Fruit fly (Drosophila melanogaster): Measurements from ENCODE around the gene CG15741.

The CG15741 gene

DNA sequence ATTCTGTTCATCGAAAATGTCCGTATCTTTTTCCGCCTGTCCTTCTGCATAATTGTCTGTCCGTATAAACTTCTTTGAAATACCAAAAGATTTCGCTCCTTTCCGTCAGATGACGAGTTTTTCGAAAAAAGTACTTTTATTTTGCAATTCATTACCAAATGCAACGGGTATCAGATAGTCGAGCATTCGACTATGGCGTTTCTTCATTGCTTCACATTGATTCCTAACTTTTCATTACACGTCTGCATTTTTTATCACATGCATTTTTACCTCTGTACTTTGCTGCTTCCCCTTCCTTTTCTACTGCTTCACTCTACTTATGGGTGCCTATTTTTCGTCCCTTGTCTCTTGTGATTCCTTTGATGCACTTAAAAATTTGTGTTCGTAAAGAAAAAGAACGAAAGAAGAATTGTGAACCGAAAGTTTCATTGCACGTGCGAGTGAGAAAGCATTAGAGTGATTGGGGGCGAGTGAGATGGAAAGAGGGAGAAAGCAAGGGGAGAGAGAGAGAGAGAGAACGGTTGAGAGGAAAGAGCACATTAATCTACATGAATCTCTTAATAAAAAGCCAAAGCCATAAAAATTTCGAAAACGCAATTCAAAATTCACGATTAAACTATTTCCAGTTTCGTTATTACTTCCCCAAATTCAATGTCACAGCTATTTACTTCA lies 9.4 kb downstream of the CG15741 start:
- TF ChIP-seq EcR (GFP tag; optimal IDR thresholded peaks at IDR 0.05) (no peak), CG8478 (optimal IDR thresholded peaks at IDR 0.05) (no peak), Dll (optimal IDR thresholded peaks at IDR 0.05) (no peak), psq (optimal IDR thresholded peaks at IDR 0.05) (no peak), pan (optimal IDR thresholded peaks at IDR 0.05) (no peak), usp (GFP tag; optimal IDR thresholded peaks at IDR 0.05) (no peak)

DNA sequence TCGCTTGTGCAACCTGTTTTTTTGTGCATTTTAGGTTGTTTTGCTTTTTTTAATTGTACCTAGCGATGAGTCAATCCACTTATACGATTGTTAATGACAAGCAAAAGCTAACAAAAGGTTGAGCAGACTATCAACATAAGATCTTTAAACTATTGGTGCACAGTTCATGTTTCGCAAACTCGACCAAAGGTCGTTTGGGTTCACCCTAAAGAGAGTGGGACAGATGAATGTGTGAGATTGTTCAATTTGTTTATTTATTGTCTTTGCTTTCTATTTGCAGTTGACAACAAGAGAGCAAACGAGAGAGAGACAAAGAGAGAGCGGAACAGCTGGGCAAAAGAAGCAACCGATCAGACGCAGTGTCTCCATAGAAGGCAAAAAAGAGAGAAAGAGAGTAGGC lies 14.8 kb downstream of the CG15741 start:
- no peak for TF ChIP-seq psq (optimal IDR thresholded peaks at IDR 0.05)
- TF ChIP-seq EcR (GFP tag; optimal IDR thresholded peaks at IDR 0.05) = no peak
- no peak for TF ChIP-seq CG8478 (optimal IDR thresholded peaks at IDR 0.05)

DNA sequence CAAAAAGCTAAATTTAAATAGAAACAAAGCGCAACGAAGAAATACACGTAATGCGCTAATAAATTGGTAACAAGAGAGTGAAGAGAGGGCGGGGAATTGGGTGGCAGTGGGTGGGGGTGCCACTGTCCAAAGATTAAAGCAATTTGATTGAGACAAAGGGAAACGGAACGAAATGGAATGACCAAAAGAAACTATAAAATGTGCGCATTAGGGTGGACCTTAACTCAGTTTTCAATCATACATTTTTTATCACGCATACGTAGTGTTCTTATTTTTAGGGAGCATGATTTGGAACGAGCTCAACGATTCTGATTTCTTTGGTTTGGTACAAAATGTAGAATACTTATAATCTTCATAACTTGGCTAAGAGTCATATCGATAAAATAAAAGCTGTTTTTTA lies 15.9 kb downstream of the CG15741 start:
- TF ChIP-seq Dll (optimal IDR thresholded peaks at IDR 0.05) (no peak), EcR (GFP tag; optimal IDR thresholded peaks at IDR 0.05) (no peak), CG8478 (optimal IDR thresholded peaks at IDR 0.05) (no peak), pan (optimal IDR thresholded peaks at IDR 0.05) (no peak), usp (GFP tag; optimal IDR thresholded peaks at IDR 0.05) (no peak), psq (optimal IDR thresholded peaks at IDR 0.05) (no peak)

DNA sequence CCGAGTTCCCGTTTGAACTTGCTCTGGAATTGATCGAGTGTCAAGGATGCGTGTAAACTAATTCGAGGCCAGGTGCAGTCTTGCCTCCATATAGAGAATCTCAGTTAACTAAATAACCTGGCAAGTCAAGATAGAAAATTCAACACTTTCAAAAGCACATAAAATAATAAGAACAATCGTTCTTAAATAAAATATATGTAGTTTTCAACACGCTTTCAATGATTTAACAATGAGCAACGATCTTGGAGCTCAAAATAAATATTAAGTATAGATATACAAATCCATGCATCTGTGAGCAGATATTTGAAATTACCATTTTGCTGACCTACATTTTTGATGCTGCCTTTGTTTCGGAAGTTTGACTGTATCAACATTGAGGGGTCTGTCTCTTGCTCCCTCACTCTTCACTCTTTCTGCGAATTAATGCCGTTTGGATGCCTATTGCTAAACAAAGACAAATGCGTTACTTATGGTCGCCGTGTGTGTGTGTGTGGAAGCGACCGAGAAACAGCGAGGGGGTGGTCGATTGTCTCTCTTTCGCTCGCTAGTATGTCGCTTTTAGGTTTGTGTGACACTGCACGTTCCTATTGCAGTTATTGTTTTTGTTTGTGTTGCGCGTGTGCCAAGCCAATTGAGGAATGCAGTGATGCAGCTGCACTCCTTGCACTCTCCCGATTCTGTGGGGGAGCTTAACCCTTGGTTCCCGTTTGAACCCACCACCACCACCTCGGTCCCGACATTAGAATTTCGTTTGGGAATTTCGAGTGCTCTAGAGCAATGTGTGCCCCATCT lies 17.3 kb downstream of the CG15741 start:
- TF ChIP-seq pan (optimal IDR thresholded peaks at IDR 0.05) = no peak
- no peak for TF ChIP-seq psq (optimal IDR thresholded peaks at IDR 0.05)
- no peak for TF ChIP-seq usp (GFP tag; optimal IDR thresholded peaks at IDR 0.05)
- TF ChIP-seq EcR (GFP tag; optimal IDR thresholded peaks at IDR 0.05) = no peak

DNA sequence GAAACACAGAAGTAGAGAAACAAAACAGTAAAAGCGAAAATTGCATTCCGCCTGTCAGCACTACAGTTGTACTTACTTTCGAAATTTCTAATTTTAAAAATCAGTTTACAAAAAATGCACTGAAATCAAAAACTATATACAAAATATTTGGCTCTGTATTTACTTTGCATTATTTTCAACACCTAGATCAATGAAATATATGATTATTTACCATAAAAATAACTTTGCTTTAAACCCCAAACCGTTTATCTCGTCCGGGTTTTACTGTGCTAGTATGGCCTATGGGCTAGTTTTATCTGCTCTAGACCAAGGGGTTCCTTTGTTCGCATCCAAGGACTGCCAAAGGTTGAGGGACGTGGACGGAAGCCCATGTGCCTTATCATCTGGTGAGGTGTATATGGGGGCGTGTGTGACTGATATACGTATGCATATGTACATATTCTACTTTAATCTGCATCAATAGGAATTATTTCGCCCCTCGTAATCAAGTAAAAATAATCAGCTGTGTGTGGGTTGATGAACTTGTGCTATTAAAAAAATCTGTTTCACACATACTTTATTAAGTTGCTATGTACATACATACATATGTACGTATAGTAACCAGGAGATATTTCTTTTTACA lies 18.5 kb downstream of the CG15741 start:
- TF ChIP-seq usp (GFP tag; optimal IDR thresholded peaks at IDR 0.05) = no peak
- no peak for TF ChIP-seq pan (optimal IDR thresholded peaks at IDR 0.05)
- TF ChIP-seq psq (optimal IDR thresholded peaks at IDR 0.05) = no peak
- TF ChIP-seq EcR (GFP tag; optimal IDR thresholded peaks at IDR 0.05) = no peak
- TF ChIP-seq CG8478 (optimal IDR thresholded peaks at IDR 0.05) = no peak
- no peak for TF ChIP-seq Dll (optimal IDR thresholded peaks at IDR 0.05)

DNA sequence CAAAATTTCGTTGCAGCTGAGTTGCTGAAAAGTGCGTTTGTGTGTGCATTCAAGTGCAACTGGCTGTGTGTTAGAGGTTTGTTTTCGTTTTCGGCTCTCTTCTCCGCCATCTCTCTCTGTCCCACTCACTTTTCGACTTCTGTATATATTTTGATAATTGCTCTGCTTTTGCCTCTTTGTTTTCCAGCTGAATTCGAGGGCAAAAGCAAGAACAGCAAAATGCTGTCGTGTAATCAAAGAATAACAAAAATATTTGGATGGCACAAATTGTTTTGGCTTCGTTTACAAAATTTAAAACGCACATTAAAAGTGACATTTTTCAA lies 19.1 kb downstream of the CG15741 start:
- TF ChIP-seq Dll (optimal IDR thresholded peaks at IDR 0.05) = peak; percentile 9
- TF ChIP-seq EcR (GFP tag; optimal IDR thresholded peaks at IDR 0.05) = no peak

DNA sequence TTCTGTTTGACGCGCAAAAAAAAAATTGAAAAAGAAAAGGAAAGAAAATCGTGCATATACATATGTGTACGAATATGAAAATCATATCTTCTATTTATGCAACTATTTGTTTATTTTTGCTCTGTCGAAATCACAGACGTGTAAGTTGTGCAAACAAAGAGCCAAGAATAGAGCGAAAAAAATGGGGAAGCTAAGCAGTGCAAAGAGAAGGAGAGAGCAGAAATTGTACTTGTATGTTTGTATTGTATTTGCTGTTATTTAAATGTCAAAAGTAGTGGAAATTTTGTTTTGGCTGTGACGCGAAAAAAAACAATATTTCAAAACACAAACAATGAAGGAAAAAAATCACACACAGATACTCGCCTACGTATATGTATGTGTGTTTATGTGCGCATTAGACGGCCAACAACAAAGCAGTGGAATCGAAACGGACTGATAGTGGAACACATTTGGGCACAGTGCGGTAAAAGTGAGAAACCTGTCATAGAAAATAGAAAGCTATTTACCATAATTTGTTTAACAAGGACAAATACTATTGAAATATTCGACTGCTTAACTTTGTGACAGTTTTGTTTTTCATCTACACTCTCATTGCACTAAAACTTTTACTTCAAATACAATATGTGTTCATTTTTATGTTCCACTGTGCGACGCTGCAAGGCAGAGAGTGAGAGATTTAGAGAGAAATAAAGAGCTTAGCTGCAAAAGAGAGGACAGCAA lies 19.6 kb downstream of the CG15741 start:
- TF ChIP-seq Dll (optimal IDR thresholded peaks at IDR 0.05) (no peak), pan (optimal IDR thresholded peaks at IDR 0.05) (no peak), CG8478 (optimal IDR thresholded peaks at IDR 0.05) (no peak), usp (GFP tag; optimal IDR thresholded peaks at IDR 0.05) (no peak), EcR (GFP tag; optimal IDR thresholded peaks at IDR 0.05) (no peak), psq (optimal IDR thresholded peaks at IDR 0.05) (no peak)

DNA sequence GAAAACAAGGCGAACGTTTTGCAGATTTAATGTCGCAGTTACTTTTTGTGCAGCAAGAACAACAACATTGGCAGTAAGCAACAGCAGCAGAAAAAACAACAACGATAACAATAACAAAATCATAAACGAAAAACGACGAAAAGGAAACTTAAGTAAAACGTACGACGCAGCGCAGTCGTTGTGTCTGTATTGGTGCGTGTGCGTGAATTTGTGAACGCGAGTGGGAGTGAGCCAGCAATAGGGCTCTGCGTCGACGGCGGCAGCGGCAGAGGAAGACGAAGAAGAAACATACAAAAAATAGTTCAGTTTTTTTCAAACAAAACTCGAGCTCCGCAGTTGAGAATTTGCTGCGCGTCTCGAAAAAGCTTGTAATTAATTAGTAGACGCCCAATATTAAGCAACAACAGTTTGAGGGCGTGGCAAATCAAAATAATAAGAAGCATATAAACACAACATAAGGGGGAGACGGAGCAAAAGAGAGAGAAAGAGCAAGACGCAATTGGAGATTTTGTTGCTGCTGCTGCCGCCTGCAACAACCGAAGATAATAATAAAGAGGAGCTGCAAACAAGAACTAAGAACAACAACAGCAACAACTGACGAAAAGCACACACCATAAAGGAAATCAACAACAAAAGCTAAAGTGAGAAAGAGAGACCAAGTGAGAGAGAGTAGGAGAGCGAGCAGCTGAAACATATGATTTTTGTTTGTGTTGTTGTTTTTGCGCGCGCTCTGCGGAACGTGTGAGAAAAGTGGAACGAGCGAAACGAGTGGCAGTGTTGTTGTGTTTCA lies 20.4 kb downstream of the CG15741 start:
- TF ChIP-seq psq (optimal IDR thresholded peaks at IDR 0.05) (no peak), CG8478 (optimal IDR thresholded peaks at IDR 0.05) (no peak), usp (GFP tag; optimal IDR thresholded peaks at IDR 0.05) (no peak), pan (optimal IDR thresholded peaks at IDR 0.05) (no peak)

DNA sequence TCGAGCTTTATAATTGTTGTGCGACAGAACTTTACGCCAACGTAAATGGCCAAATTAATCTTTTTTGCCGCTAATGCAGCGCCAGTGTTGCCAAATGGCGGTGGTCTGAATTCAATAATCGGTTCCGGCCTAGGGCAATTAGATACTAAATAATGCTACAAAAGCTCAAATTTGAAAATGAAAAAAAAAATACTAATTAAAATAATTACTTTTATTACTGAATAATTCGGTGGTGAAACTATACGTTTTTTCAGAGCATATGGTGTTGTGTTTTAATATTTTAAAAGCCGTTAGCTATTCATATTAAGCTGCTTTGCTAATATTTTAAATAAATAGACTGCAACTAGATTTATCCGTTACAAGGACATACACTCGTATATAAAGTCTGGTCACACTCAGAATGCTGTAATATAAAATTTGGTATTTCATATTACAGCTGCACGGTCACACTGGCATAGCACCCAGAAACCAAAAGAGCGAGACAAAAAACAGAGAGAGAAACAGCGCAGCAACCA lies 21.3 kb downstream of the CG15741 start, which contains the start of the genes CG1578 and rudhira:
Gene CG1578 (minus strand): TSS at position 118 of the 515 bp plus-strand sequence.
Gene rudhira (plus strand): TSS at position 465 of the 515 bp plus-strand sequence.
- no peak for TF ChIP-seq pan (optimal IDR thresholded peaks at IDR 0.05)
- TF ChIP-seq CG8478 (optimal IDR thresholded peaks at IDR 0.05) = no peak
- TF ChIP-seq psq (optimal IDR thresholded peaks at IDR 0.05) = no peak
- TF ChIP-seq usp (GFP tag; optimal IDR thresholded peaks at IDR 0.05) = no peak
- TF ChIP-seq EcR (GFP tag; optimal IDR thresholded peaks at IDR 0.05) = no peak
- TF ChIP-seq Dll (optimal IDR thresholded peaks at IDR 0.05) = no peak

DNA sequence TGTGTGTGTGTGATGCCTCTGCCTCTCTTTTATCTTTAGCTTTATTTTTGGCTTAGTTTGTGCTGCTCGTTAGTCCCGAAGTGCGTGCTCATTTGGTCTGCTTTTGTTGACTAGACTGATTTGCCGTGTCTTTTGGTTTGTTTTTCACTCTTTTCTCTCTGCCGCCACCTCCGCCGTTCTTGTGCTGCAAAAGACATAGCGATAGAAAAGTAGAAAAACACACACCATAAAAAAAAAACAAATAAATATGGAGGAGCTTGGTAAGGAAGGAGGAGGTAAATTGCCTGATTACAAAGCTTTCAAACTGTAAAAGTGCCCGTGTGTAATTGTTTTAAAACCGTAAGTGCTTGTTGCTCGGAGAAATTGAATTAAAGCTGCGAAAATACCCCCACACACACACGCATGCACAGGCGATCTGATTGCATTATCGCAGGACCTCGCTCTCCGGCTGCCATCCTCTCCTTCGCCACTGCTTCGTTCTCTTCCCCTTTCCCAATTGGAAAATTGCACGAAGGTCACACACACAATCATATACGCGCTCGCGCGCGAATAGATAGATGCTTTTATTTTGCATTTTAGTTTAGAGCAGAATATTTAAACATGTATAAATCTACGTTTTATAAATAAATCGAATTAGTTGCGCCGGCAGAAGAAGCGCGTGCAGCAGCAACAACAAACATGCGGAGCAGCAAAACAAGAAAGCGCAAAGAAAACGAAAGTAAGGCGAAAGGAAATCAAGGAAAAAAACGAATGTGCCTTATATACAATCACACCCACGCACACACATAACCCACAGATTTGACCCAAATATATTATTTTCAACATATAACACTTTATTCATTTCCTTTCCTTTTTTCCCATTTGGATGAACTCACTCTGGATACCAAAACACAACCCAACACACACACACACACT lies 22.2 kb downstream of the CG15741 start:
- TF ChIP-seq CG8478 (optimal IDR thresholded peaks at IDR 0.05) = no peak
- no peak for TF ChIP-seq pan (optimal IDR thresholded peaks at IDR 0.05)
- TF ChIP-seq usp (GFP tag; optimal IDR thresholded peaks at IDR 0.05) = no peak
- no peak for TF ChIP-seq Dll (optimal IDR thresholded peaks at IDR 0.05)
- no peak for TF ChIP-seq EcR (GFP tag; optimal IDR thresholded peaks at IDR 0.05)
- no peak for TF ChIP-seq psq (optimal IDR thresholded peaks at IDR 0.05)

Measured in whole organism.